Worm (Caenorhabditis elegans) whole organism, L2 larva: ENCODE data around the gene cpl-1.
A peak's percentile ranks its signal among the peaks of the same experiment; 100 is the strongest.

Experiments used
- C34F6.9 ChIP-seq: fragments of 150-350 bp; optimal IDR thresholded peaks from 2 replicates; lab custom pipeline; 2014; ENCODE audit warnings: missing biosample characterization, missing genetic modification characterization
- F13H6.1 ChIP-seq: sonication (generic microtip); optimal IDR thresholded peaks from 2 replicates; lab custom pipeline; 2016; ENCODE audit warnings: missing genetic modification characterization, missing compliant biosample characterization
- R02D3.7 ChIP-seq: fragments of 150-350 bp; optimal IDR thresholded peaks from 2 replicates; lab custom pipeline; 2014; ENCODE audit warnings: missing biosample characterization, missing genetic modification characterization
- Y55F3AM.14 ChIP-seq: fragments of 200-800 bp; sonication (Bioruptor generic); optimal IDR thresholded peaks from 2 replicates; lab custom pipeline; 2018; ENCODE audit warnings: mild to moderate bottlenecking, missing genetic modification characterization, missing compliant biosample characterization
- ZK546.5 ChIP-seq: sonication (generic microtip); optimal IDR thresholded peaks from 2 replicates; lab custom pipeline; 2017; ENCODE audit warnings: missing biosample characterization, missing genetic modification characterization
- alr-1 ChIP-seq: fragments of 150-350 bp; optimal IDR thresholded peaks from 2 replicates; lab custom pipeline; 2014; ENCODE audit warnings: missing biosample characterization, missing genetic modification characterization
- ama-1 ChIP-seq: fragments of 150-350 bp; optimal IDR thresholded peaks from 2 replicates; lab custom pipeline; 2018; ENCODE audit warnings: inconsistent platforms
- blmp-1 ChIP-seq: sonication (generic microtip); optimal IDR thresholded peaks from 2 replicates; lab custom pipeline; 2017; ENCODE audit warnings: missing genetic modification characterization, mild to moderate bottlenecking, missing compliant biosample characterization, antibody characterized with exemption, moderate library complexity; ENCODE audit not compliant: insufficient read depth
- ceh-16 ChIP-seq: fragments of 150-350 bp; optimal IDR thresholded peaks from 2 replicates; lab custom pipeline; 2014; ENCODE audit warnings: missing biosample characterization, missing genetic modification characterization
- ceh-82 ChIP-seq: fragments of 150-350 bp; optimal IDR thresholded peaks from 2 replicates; lab custom pipeline; 2014; ENCODE audit warnings: missing biosample characterization, missing genetic modification characterization
- crh-2 ChIP-seq: sonication (generic microtip); optimal IDR thresholded peaks from 2 replicates; lab custom pipeline; 2017; ENCODE audit warnings: missing biosample characterization, missing genetic modification characterization
- dmd-4 ChIP-seq: sonication (generic microtip); optimal IDR thresholded peaks from 2 replicates; lab custom pipeline; 2017; ENCODE audit warnings: missing biosample characterization, missing genetic modification characterization
- egl-27 ChIP-seq: sonication (generic microtip); optimal IDR thresholded peaks from 3 replicates; lab custom pipeline; 2017; ENCODE audit warnings: missing biosample characterization, missing genetic modification reagents, missing genetic modification characterization
- elt-1 ChIP-seq: fragments of 150-350 bp; optimal IDR thresholded peaks from 2 replicates; lab custom pipeline; 2014; ENCODE audit warnings: missing biosample characterization, missing genetic modification characterization
- elt-3 ChIP-seq: sonication (generic microtip); optimal IDR thresholded peaks from 2 replicates; lab custom pipeline; 2017; ENCODE audit warnings: missing biosample characterization, missing genetic modification characterization
- fos-1 ChIP-seq: fragments of 150-350 bp; optimal IDR thresholded peaks from 2 replicates; lab custom pipeline; 2014; ENCODE audit warnings: missing biosample characterization, missing genetic modification characterization
- gmeb-1 ChIP-seq: fragments of 150-350 bp; optimal IDR thresholded peaks from 2 replicates; lab custom pipeline; 2014; ENCODE audit warnings: missing biosample characterization, missing genetic modification characterization
- lin-11 ChIP-seq: fragments of 150-350 bp; sonication (generic microtip); optimal IDR thresholded peaks from 2 replicates; lab custom pipeline; 2014; ENCODE audit warnings: missing biosample characterization, missing genetic modification characterization, inconsistent platforms, mixed read lengths
- lin-13 ChIP-seq: fragments of 150-350 bp; optimal IDR thresholded peaks from 2 replicates; lab custom pipeline; 2014; ENCODE audit warnings: missing biosample characterization, missing genetic modification reagents, missing genetic modification characterization
- lin-39 ChIP-seq: fragments of 150-350 bp; optimal IDR thresholded peaks from 2 replicates; lab custom pipeline; 2014; ENCODE audit warnings: missing biosample characterization, missing genetic modification reagents, missing genetic modification characterization
- mab-5 ChIP-seq: fragments of 150-350 bp; optimal IDR thresholded peaks from 2 replicates; lab custom pipeline; 2014; ENCODE audit warnings: missing biosample characterization, missing genetic modification characterization
- mbf-1 ChIP-seq: sonication (generic microtip); optimal IDR thresholded peaks from 2 replicates; lab custom pipeline; 2017; ENCODE audit warnings: missing biosample characterization, missing genetic modification characterization
- nhr-10 ChIP-seq: sonication (generic microtip); optimal IDR thresholded peaks from 2 replicates; lab custom pipeline; 2017; ENCODE audit warnings: missing biosample characterization, missing genetic modification characterization
- nhr-11 ChIP-seq: fragments of 150-350 bp; optimal IDR thresholded peaks from 2 replicates; lab custom pipeline; 2014; ENCODE audit warnings: missing biosample characterization, missing genetic modification characterization
- nhr-12 ChIP-seq: fragments of 150-350 bp; optimal IDR thresholded peaks from 2 replicates; lab custom pipeline; 2014; ENCODE audit warnings: missing biosample characterization, missing genetic modification characterization
- nhr-21 ChIP-seq: fragments of 150-350 bp; optimal IDR thresholded peaks from 2 replicates; lab custom pipeline; 2014; ENCODE audit warnings: missing biosample characterization, missing genetic modification characterization
- nhr-23 ChIP-seq: fragments of 150-350 bp; optimal IDR thresholded peaks from 2 replicates; lab custom pipeline; 2014; ENCODE audit warnings: missing biosample characterization, missing genetic modification reagents, missing genetic modification characterization
- nhr-25 ChIP-seq: fragments of 150-350 bp; sonication (generic microtip); optimal IDR thresholded peaks from 3 replicates; lab custom pipeline; 2014; ENCODE audit warnings: missing biosample characterization, missing genetic modification characterization
- nhr-6 ChIP-seq: fragments of 150-350 bp; optimal IDR thresholded peaks from 2 replicates; lab custom pipeline; 2014; ENCODE audit warnings: missing biosample characterization, missing genetic modification characterization
- nhr-77 ChIP-seq: fragments of 150-350 bp; optimal IDR thresholded peaks from 2 replicates; lab custom pipeline; 2014; ENCODE audit warnings: missing biosample characterization, missing genetic modification characterization
- peb-1 ChIP-seq: fragments of 150-350 bp; optimal IDR thresholded peaks from 2 replicates; lab custom pipeline; 2014; ENCODE audit warnings: missing biosample characterization, missing genetic modification characterization
- sem-4 ChIP-seq: fragments of 150-350 bp; optimal IDR thresholded peaks from 2 replicates; lab custom pipeline; 2014; ENCODE audit warnings: missing biosample characterization, missing genetic modification reagents, missing genetic modification characterization
- sma-3 ChIP-seq: sonication (generic microtip); optimal IDR thresholded peaks from 2 replicates; lab custom pipeline; 2016; ENCODE audit warnings: missing genetic modification reagents, missing genetic modification characterization, missing compliant biosample characterization
- sma-9 ChIP-seq, 2 experiments: fragments of 150-350 bp in 1 of 2; sonication (generic microtip) in 1 of 2; optimal IDR thresholded peaks; 2 replicates each; lab custom pipeline; 2014 to 2016; ENCODE audit warnings: missing genetic modification characterization in 2 of 2, mild to moderate bottlenecking in 1 of 2, missing biosample characterization in 1 of 2, missing compliant biosample characterization in 1 of 2, missing genetic modification reagents in 1 of 2, moderate library complexity in 1 of 2
- snpc-4 ChIP-seq: fragments of 150-350 bp; optimal IDR thresholded peaks from 2 replicates; lab custom pipeline; 2014; ENCODE audit warnings: missing biosample characterization, missing genetic modification characterization
- unc-62 ChIP-seq: fragments of 150-350 bp; optimal IDR thresholded peaks from 2 replicates; lab custom pipeline; 2014; ENCODE audit warnings: missing biosample characterization, missing genetic modification reagents, missing genetic modification characterization
- ztf-1 ChIP-seq: fragments of 200-800 bp; sonication (Bioruptor generic); conservative IDR thresholded peaks from 2 replicates; pipeline ENCODE4 v1.3.6; 2022; ENCODE audit warnings: missing genetic modification characterization, missing compliant biosample characterization
- ztf-4 ChIP-seq: fragments of 150-350 bp; optimal IDR thresholded peaks from 2 replicates; lab custom pipeline; 2014; ENCODE audit warnings: missing biosample characterization, missing genetic modification characterization

cpl-1 gene

DNA sequence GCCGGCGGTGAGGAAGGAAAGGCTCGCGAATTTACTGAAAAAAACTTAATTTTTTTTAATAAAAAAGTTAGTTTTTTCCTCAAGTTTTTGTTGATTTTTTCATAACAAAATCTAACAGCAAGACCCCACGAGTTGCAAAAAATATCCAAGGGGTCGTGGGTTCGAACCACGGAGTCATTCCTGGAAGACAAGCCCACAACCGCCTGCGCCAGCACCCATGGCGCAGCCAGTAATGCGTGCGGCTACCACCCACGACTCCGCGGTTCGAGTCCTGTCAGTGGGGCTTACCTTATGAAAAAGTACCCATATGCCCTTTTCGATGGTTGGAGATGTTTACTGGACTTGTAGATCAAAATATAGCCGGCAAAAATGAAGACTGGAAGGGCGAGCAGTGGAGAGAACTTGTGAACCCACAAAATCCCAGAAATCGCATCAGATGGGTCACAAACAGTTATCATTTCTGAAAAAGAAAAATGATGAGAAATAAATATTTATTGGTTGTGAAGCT is 27.7 kb upstream of the cpl-1 start, which contains the start of gene Y70C5A.2:
Gene Y70C5A.2 (minus strand): TSS at position 458 of the 508 bp plus-strand sequence.
- TF ChIP-seq ceh-16 (no peak), sma-3 (GFP tag; lab: Kevin White, UChicago) (no peak), ama-1 (lab: Kevin White, UChicago) (no peak), alr-1 (tag; lab: Kevin White, UChicago) (no peak), ztf-1 (no peak)

DNA sequence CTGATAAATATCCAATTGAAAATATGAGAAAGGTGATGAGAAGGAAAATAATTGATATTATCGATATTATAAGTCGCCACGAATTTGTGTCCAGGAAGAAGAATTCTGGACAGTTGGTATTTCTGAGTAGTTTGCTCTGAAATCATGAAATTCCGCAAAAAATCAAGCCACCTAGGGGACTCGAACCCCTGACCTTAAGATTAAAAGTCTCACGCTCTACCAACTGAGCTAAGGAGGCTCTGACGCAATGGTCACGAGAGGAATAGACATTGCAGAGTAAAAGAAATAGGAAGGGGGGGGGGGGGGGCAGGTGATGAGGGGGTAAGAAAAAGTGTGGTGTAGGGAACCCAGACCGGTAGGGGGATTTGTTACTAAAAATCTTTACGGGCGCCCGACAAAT is 26.7 kb upstream of the cpl-1 start:
- TF ChIP-seq snpc-4 (tag; lab: Kevin White, UChicago) (no peak), nhr-10 (tag; lab: Kevin White, UChicago) (no peak), nhr-25 (no peak), crh-2 (no peak), nhr-77 (tag; lab: Kevin White, UChicago) (no peak), peb-1 (tag; lab: Kevin White, UChicago) (no peak), nhr-6 (tag; lab: Kevin White, UChicago) (no peak), elt-1 (tag; lab: Kevin White, UChicago) (no peak), sem-4 (tag; lab: Kevin White, UChicago) (no peak), dmd-4 (tag; lab: Kevin White, UChicago) (no peak), mab-5 (tag; lab: Kevin White, UChicago) (no peak), ceh-82 (tag; lab: Kevin White, UChicago) (no peak), blmp-1 (no peak), C34F6.9 (no peak), nhr-23 (tag; lab: Kevin White, UChicago) (no peak), elt-3 (tag; lab: Kevin White, UChicago) (no peak), R02D3.7 (tag; lab: Kevin White, UChicago) (no peak), sma-9 (GFP tag; optimal IDR thresholded peaks at IDR 0.05; lab: Kevin White, UChicago) (no peak), sma-9 (tag; optimal IDR thresholded peaks at IDR 0.05; lab: Kevin White, UChicago) (no peak)

DNA sequence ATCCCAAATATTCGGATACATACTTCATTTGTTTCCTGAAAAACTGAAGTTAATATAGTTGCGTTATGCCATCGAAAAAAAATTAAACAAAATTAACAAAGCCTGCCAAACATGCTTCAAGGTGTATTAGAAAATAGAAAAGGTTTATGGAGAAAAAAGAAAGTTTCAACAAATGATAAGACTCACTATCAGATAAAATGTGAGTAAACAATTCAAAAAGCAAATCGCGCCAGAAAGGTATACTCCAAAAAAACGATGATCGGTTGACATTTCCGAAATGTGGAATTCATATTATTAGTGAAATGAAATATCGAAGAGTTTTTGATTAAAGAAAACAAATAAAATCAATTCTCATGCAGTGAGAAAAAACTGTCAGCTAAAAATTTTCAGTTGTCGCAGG is 25.7 kb upstream of the cpl-1 start, which contains the start of gene Y70C5A.3:
Gene Y70C5A.3 (minus strand): TSS at position 50 of the 400 bp plus-strand sequence.
- TF ChIP-seq R02D3.7 (tag; lab: Kevin White, UChicago) (no peak), lin-13 (GFP tag; lab: Kevin White, UChicago) (no peak), ZK546.5 (tag; lab: Kevin White, UChicago) (no peak), fos-1 (tag; lab: Kevin White, UChicago) (peak; percentile 22)
- TF ChIP-seq, all 48 proteins: peak for 1

ce11 chrV:16617462-16617861 is 22.3 kb upstream of the cpl-1 start, which contains the start of gene Y70C5A.4:
Y70C5A.4 (plus strand) TSS chrV:16617762.
- TF ChIP-seq mab-5 (tag; lab: Kevin White, UChicago) (no peak), nhr-12 (tag; lab: Kevin White, UChicago) (no peak), elt-1 (tag; lab: Kevin White, UChicago) (no peak), Y55F3AM.14 (no peak), sma-9 (GFP tag; optimal IDR thresholded peaks at IDR 0.05; lab: Kevin White, UChicago) (no peak), sma-9 (tag; optimal IDR thresholded peaks at IDR 0.05; lab: Kevin White, UChicago) (no peak), nhr-11 (tag; lab: Kevin White, UChicago) (no peak), peb-1 (tag; lab: Kevin White, UChicago) (no peak), ztf-1 (no peak), nhr-10 (tag; lab: Kevin White, UChicago) (no peak), ama-1 (lab: Kevin White, UChicago) (no peak), ceh-82 (tag; lab: Kevin White, UChicago) (no peak), snpc-4 (tag; lab: Kevin White, UChicago) (no peak), gmeb-1 (no peak), nhr-21 (no peak), ceh-16 (no peak), lin-39 (tag; lab: Kevin White, UChicago) (no peak), mbf-1 (tag; lab: Kevin White, UChicago) (no peak), F13H6.1 (tag; lab: Kevin White, UChicago) (no peak)

DNA sequence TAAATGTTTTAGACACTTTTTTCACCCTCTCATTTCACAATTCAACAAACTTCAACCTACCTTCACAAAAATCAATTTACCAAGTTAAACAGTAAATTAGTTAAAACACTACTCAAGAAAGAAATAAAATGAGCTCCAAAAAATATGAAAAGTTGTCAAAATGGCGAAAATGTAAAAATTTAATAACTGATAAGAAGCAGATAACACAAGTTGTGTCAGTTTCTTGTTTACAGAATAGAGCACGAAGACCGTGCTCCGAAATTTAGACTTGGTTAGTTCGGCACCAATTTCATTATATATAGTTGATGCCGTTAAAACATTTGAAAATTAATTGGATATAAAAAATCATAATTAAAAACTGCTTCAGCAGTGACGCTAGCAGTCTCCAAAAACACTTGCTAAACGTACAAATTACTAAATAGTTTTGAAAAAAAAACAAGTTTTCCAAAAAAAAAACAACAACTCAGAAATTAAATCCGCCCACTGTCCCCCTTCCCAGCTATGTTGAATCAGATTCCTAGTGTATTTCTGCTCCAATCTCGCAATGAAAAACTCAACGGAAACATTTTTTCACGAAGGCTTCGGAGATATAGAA is 15.7 kb upstream of the cpl-1 start, which contains the start of gene srw-54:
Gene srw-54 (plus strand): TSS at position 545 of the 595 bp plus-strand sequence.
- TF ChIP-seq unc-62 (GFP tag; lab: Kevin White, UChicago) (no peak), sem-4 (tag; lab: Kevin White, UChicago) (no peak), crh-2 (no peak), egl-27 (tag; lab: Kevin White, UChicago) (no peak), ztf-4 (tag; lab: Kevin White, UChicago) (no peak), sma-3 (GFP tag; lab: Kevin White, UChicago) (no peak), fos-1 (tag; lab: Kevin White, UChicago) (peak; percentile 49), lin-11 (tag; lab: Kevin White, UChicago) (no peak)
